Fruit fly (Drosophila melanogaster): Measurements from ENCODE around the gene Prosbeta2.

dm6 chr3L:15023192-15023591 lies 23.4 kb downstream of the Prosbeta2 start, which contains the start of gene CG32148:
- no peak for TF ChIP-seq Clk (GFP tag; optimal IDR thresholded peaks at IDR 0.05)
- TF ChIP-seq cic (GFP tag; optimal IDR thresholded peaks at IDR 0.05): no peak
- TF ChIP-seq CG7045 (GFP tag; optimal IDR thresholded peaks at IDR 0.05): no peak
- no peak for TF ChIP-seq Crg-1 (GFP tag; optimal IDR thresholded peaks at IDR 0.05)
- no peak for TF ChIP-seq pad (GFP tag; optimal IDR thresholded peaks at IDR 0.05)
- no peak for TF ChIP-seq bab1 (GFP tag; optimal IDR thresholded peaks at IDR 0.05)
- TF ChIP-seq Hr96 (GFP tag; optimal IDR thresholded peaks at IDR 0.05): no peak

Data from whole organism, adult.